Fruit fly (Drosophila melanogaster) whole organism: ENCODE data around the gene CG12301.

Source experiments
- CG8478 ChIP-seq: fragments of >200 bp; optimal IDR thresholded peaks from 2 replicates; lab custom pipeline; 2018; ENCODE audit warnings: inconsistent platforms
- Dll ChIP-seq: fragments of >200 bp; optimal IDR thresholded peaks from 2 replicates; lab custom pipeline; 2017
- EcR ChIP-seq, 2 experiments: fragments of >200 bp; optimal IDR thresholded peaks; 2 replicates each; lab custom pipeline; 2017; ENCODE audit warnings: missing biosample characterization in 2 of 2, missing genetic modification characterization in 2 of 2, missing genetic modification reagents in 2 of 2
- pan ChIP-seq: fragments of >200 bp; optimal IDR thresholded peaks from 2 replicates; lab custom pipeline; 2017
- psq ChIP-seq: fragments of >200 bp; optimal IDR thresholded peaks from 2 replicates; lab custom pipeline; 2017

DNA sequence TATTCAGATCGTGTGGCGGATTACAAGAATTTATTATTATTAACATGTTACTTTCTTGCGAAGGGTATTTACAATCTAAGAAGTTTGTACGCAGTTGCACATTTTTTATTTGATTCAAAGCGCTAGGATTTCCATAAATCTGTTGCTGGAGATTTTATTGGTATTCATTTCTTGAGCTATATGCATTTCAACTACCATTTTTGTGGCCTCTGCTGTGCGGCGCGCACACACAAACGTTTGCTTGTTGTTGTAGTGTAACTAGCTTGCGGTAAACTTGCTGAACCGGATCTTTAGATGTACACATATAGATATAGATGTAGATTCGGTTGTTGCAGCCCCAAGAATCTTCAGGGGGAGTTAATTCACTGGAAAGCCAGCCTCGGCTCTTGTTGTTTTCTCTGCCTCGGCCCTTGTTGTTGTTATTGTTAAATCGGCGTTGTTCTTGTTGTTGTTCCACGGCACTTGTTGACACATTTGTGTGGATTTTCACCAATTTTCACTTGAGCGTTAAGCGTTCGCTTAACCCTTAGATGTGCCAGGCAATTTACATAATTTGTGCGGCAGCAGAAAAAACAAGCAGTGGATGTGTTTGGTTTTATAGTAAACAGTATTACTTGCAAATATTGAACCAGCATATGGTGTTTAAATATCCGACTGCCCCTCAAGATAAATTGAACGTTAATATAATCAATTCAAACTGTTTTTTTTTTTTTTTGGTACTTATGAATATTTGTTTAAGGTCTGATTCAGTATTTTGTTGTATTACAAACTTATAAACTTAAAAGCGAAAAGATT, 10.4 kb downstream of the CG12301 start:
- TF ChIP-seq EcR (GFP tag; optimal IDR thresholded peaks at IDR 0.05; lab: Kevin White, UChicago), result no peak
- no peak for TF ChIP-seq Dll (lab: Kevin White, UChicago)
- no peak for TF ChIP-seq CG8478 (lab: Kevin White, UChicago)
- no peak for TF ChIP-seq psq
- TF ChIP-seq pan (lab: Kevin White, UChicago), result no peak
